Worm (Caenorhabditis elegans) whole organism, L4 larva: ENCODE results near the gene C34E10.12.

ENCODE experiments used
- F10B5.3 ChIP-seq: sonication (generic microtip); optimal IDR thresholded peaks from 2 replicates; lab custom pipeline; 2016; ENCODE audit warnings: mild to moderate bottlenecking, missing genetic modification characterization, missing compliant biosample characterization
- F26F4.8 ChIP-seq: fragments of 200-800 bp; sonication (Bioruptor generic); conservative IDR thresholded peaks from 2 replicates; pipeline ENCODE4 v1.3.6; 2022; ENCODE audit warnings: missing genetic modification characterization, missing compliant biosample characterization
- F49E8.2 ChIP-seq: sonication (generic microtip); optimal IDR thresholded peaks from 2 replicates; lab custom pipeline; 2016; ENCODE audit warnings: missing compliant biosample characterization, mild to moderate bottlenecking, missing genetic modification characterization, borderline replicate concordance
- R02D3.7 ChIP-seq: fragments of 150-350 bp; sonication (generic microtip); optimal IDR thresholded peaks from 3 replicates; lab custom pipeline; 2014; ENCODE audit warnings: missing biosample characterization, missing genetic modification characterization
- Y48G9A.11 ChIP-seq: fragments of 200-800 bp; sonication (Bioruptor generic); IDR thresholded peaks from 2 replicates; pipeline ENCODE4 v1.3.6; 2022; ENCODE audit warnings: missing genetic modification reagents, missing genetic modification characterization, missing compliant biosample characterization
- Y75B8A.6 ChIP-seq: fragments of 200-800 bp; sonication (Bioruptor generic); IDR thresholded peaks from 2 replicates; pipeline ENCODE4 v1.3.6; 2022; ENCODE audit warnings: missing genetic modification reagents, missing genetic modification characterization, missing compliant biosample characterization
- aly-2 ChIP-seq: sonication (generic microtip); optimal IDR thresholded peaks from 2 replicates; lab custom pipeline; 2018; ENCODE audit warnings: missing biosample characterization, missing genetic modification characterization
- arid-1 ChIP-seq: fragments of 200-800 bp; sonication (Bioruptor generic); conservative IDR thresholded peaks from 2 replicates; pipeline ENCODE4 v1.3.6; 2022; ENCODE audit warnings: missing genetic modification reagents, missing genetic modification characterization, missing compliant biosample characterization
- attf-4 ChIP-seq: sonication (generic microtip); optimal IDR thresholded peaks from 3 replicates; lab custom pipeline; 2017; ENCODE audit warnings: missing biosample characterization, missing genetic modification characterization
- ceh-28 ChIP-seq: fragments of 150-350 bp; optimal IDR thresholded peaks from 2 replicates; lab custom pipeline; 2014; ENCODE audit warnings: missing biosample characterization, missing genetic modification reagents, missing genetic modification characterization
- ceh-44 ChIP-seq: fragments of 200-800 bp; sonication (Bioruptor generic); IDR thresholded peaks from 2 replicates; pipeline ENCODE4 v1.3.6; 2022; ENCODE audit warnings: missing genetic modification reagents, missing genetic modification characterization, missing compliant biosample characterization
- ceh-82 ChIP-seq: sonication (generic microtip); optimal IDR thresholded peaks from 2 replicates; lab custom pipeline; 2017; ENCODE audit warnings: missing biosample characterization, missing genetic modification characterization
- daf-16 ChIP-seq, 3 experiments: sonication (generic microtip); optimal IDR thresholded peaks; 2 replicates each; lab custom pipeline; 2016 to 2017; ENCODE audit warnings: missing genetic modification characterization in 3 of 3, missing genetic modification reagents in 3 of 3, mild to moderate bottlenecking in 2 of 3, missing compliant biosample characterization in 2 of 3, missing biosample characterization in 1 of 3, moderate library complexity in 1 of 3
- dmd-8 ChIP-seq: fragments of 200-800 bp; sonication (Bioruptor generic); IDR thresholded peaks from 2 replicates; pipeline ENCODE4 v1.3.6; 2022; ENCODE audit warnings: missing genetic modification characterization, missing compliant biosample characterization
- dpl-1 ChIP-seq: fragments of 150-350 bp; optimal IDR thresholded peaks from 2 replicates; lab custom pipeline; 2014; ENCODE audit warnings: missing biosample characterization, missing genetic modification reagents, missing genetic modification characterization
- duxl-1 ChIP-seq: sonication (generic microtip); optimal IDR thresholded peaks from 2 replicates; lab custom pipeline; 2016; ENCODE audit warnings: mild to moderate bottlenecking, missing genetic modification characterization, moderate library complexity, missing compliant biosample characterization; ENCODE audit not compliant: poor library complexity
- fkh-10 ChIP-seq: fragments of 150-350 bp; optimal IDR thresholded peaks from 2 replicates; lab custom pipeline; 2014; ENCODE audit warnings: missing biosample characterization, missing genetic modification reagents, missing genetic modification characterization
- hif-1 ChIP-seq, 2 experiments: sonication (generic microtip); optimal IDR thresholded peaks; 2 replicates each; lab custom pipeline; 2016 to 2017; ENCODE audit warnings: missing compliant biosample characterization in 2 of 2, missing genetic modification characterization in 2 of 2, missing genetic modification reagents in 2 of 2, missing genotype in 2 of 2, mild to moderate bottlenecking in 1 of 2
- hmg-1.1 ChIP-seq: fragments of 200-800 bp; sonication (Bioruptor generic); IDR thresholded peaks from 2 replicates; pipeline ENCODE4 v1.3.6; 2022; ENCODE audit warnings: missing genetic modification reagents, missing genetic modification characterization, missing compliant biosample characterization
- jun-1 ChIP-seq: fragments of 150-350 bp; optimal IDR thresholded peaks from 2 replicates; lab custom pipeline; 2014; ENCODE audit warnings: missing biosample characterization, missing genetic modification reagents, missing genetic modification characterization
- lin-1 ChIP-seq: fragments of 200-800 bp; sonication (Bioruptor generic); IDR thresholded peaks from 2 replicates; pipeline ENCODE4 v1.3.6; 2022; ENCODE audit warnings: missing genetic modification reagents, missing genetic modification characterization, missing compliant biosample characterization
- lin-15B ChIP-seq: fragments of 150-350 bp; sonication (generic microtip); optimal IDR thresholded peaks from 3 replicates; lab custom pipeline; 2014; ENCODE audit warnings: missing biosample characterization, missing genetic modification characterization
- lir-3 ChIP-seq: sonication (generic microtip); optimal IDR thresholded peaks from 2 replicates; lab custom pipeline; 2016; ENCODE audit warnings: mild to moderate bottlenecking, missing genetic modification characterization, missing compliant biosample characterization
- lsy-2 ChIP-seq, 2 experiments: fragments of 150-350 bp in 1 of 2; sonication (generic microtip) in 1 of 2; optimal IDR thresholded peaks; 2 replicates each; lab custom pipeline; 2014 to 2017; ENCODE audit warnings: missing biosample characterization in 2 of 2, missing genetic modification characterization in 2 of 2
- madf-9 ChIP-seq: fragments of 200-800 bp; sonication (Bioruptor generic); conservative IDR thresholded peaks from 2 replicates; pipeline ENCODE4 v1.3.6; 2022; ENCODE audit warnings: missing genetic modification reagents, missing genetic modification characterization, missing compliant biosample characterization
- mdl-1 ChIP-seq, 2 experiments: fragments of 150-350 bp in 1 of 2; sonication (generic microtip) in 1 of 2; optimal IDR thresholded peaks; 2 replicates each; lab custom pipeline; 2014 to 2017; ENCODE audit warnings: missing biosample characterization in 2 of 2, missing genetic modification characterization in 2 of 2
- mep-1 ChIP-seq: fragments of 150-350 bp; sonication (generic microtip); optimal IDR thresholded peaks from 3 replicates; lab custom pipeline; 2014; ENCODE audit warnings: missing biosample characterization, missing genetic modification characterization
- mes-2 ChIP-seq: sonication (generic microtip); optimal IDR thresholded peaks from 2 replicates; lab custom pipeline; 2016; ENCODE audit warnings: missing genotype, mild to moderate bottlenecking, missing genetic modification characterization, missing compliant biosample characterization; ENCODE audit not compliant: poor library complexity, severe bottlenecking
- mxl-3 ChIP-seq: fragments of 200-800 bp; sonication (Bioruptor generic); optimal IDR thresholded peaks from 2 replicates; lab custom pipeline; 2018; ENCODE audit warnings: mild to moderate bottlenecking, missing genetic modification characterization, missing compliant biosample characterization
- nhr-10 ChIP-seq: fragments of 150-350 bp; optimal IDR thresholded peaks from 2 replicates; lab custom pipeline; 2014; ENCODE audit warnings: missing biosample characterization, missing genetic modification characterization
- nhr-11 ChIP-seq: fragments of 150-350 bp; optimal IDR thresholded peaks from 2 replicates; lab custom pipeline; 2014; ENCODE audit warnings: missing biosample characterization, missing genetic modification characterization
- nhr-111 ChIP-seq: fragments of 200-800 bp; sonication (Bioruptor generic); optimal IDR thresholded peaks from 2 replicates; lab custom pipeline; 2018; ENCODE audit warnings: mild to moderate bottlenecking, missing genetic modification characterization, missing compliant biosample characterization
- nhr-28 ChIP-seq: fragments of 150-350 bp; optimal IDR thresholded peaks from 2 replicates; lab custom pipeline; 2014; ENCODE audit warnings: missing biosample characterization, missing genetic modification characterization
- nhr-41 ChIP-seq: fragments of 200-800 bp; sonication (Bioruptor generic); IDR thresholded peaks from 2 replicates; pipeline ENCODE4 v1.3.6; 2022; ENCODE audit warnings: missing genetic modification reagents, missing genetic modification characterization, missing compliant biosample characterization
- nhr-48 ChIP-seq: sonication (generic microtip); optimal IDR thresholded peaks from 2 replicates; lab custom pipeline; 2016; ENCODE audit warnings: mild to moderate bottlenecking, missing genetic modification characterization, missing compliant biosample characterization
- nhr-6 ChIP-seq: fragments of 150-350 bp; optimal IDR thresholded peaks from 2 replicates; lab custom pipeline; 2014; ENCODE audit warnings: missing biosample characterization, missing genetic modification characterization
- nhr-76 ChIP-seq: fragments of 150-350 bp; optimal IDR thresholded peaks from 2 replicates; lab custom pipeline; 2014; ENCODE audit warnings: missing biosample characterization, missing genetic modification characterization
- nhr-77 ChIP-seq: fragments of 150-350 bp; optimal IDR thresholded peaks from 2 replicates; lab custom pipeline; 2014; ENCODE audit warnings: missing biosample characterization, missing genetic modification characterization
- rbr-2 ChIP-seq: sonication (generic microtip); optimal IDR thresholded peaks from 2 replicates; lab custom pipeline; 2016; ENCODE audit warnings: missing genotype, missing genetic modification characterization, missing compliant biosample characterization
- set-16 ChIP-seq: fragments of 200-800 bp; sonication (Bioruptor generic); IDR thresholded peaks from 2 replicates; pipeline ENCODE4 v1.3.6; 2022; ENCODE audit warnings: missing genetic modification reagents, missing genetic modification characterization, missing compliant biosample characterization
- skn-1 ChIP-seq: fragments of 150-350 bp; optimal IDR thresholded peaks from 2 replicates; lab custom pipeline; 2014; ENCODE audit warnings: missing biosample characterization, missing genetic modification characterization
- snpc-1.2 ChIP-seq: fragments of 200-800 bp; sonication (Bioruptor generic); IDR thresholded peaks from 2 replicates; pipeline ENCODE4 v1.3.6; 2022; ENCODE audit warnings: missing genetic modification reagents, missing genetic modification characterization, missing compliant biosample characterization
- spr-1 ChIP-seq: sonication (generic microtip); optimal IDR thresholded peaks from 2 replicates; lab custom pipeline; 2016; ENCODE audit warnings: mild to moderate bottlenecking, missing genetic modification characterization, missing compliant biosample characterization
- tra-1 ChIP-seq: fragments of 200-800 bp; sonication (Bioruptor generic); IDR thresholded peaks from 2 replicates; pipeline ENCODE4 v1.3.6; 2022; ENCODE audit warnings: missing genetic modification reagents, missing genetic modification characterization, missing compliant biosample characterization
- unc-39 ChIP-seq: sonication (generic microtip); optimal IDR thresholded peaks from 2 replicates; lab custom pipeline; 2017; ENCODE audit warnings: missing biosample characterization, missing genetic modification characterization
- zag-1 ChIP-seq: fragments of 150-350 bp; optimal IDR thresholded peaks from 2 replicates; lab custom pipeline; 2014; ENCODE audit warnings: missing biosample characterization, missing genetic modification characterization
- zfp-2 ChIP-seq: sonication (generic microtip); optimal IDR thresholded peaks from 2 replicates; lab custom pipeline; 2016; ENCODE audit warnings: mild to moderate bottlenecking, missing genetic modification characterization, missing compliant biosample characterization
- ztf-11 ChIP-seq: fragments of 150-350 bp; optimal IDR thresholded peaks from 2 replicates; lab custom pipeline; 2014; ENCODE audit warnings: missing biosample characterization, missing genetic modification characterization

The C34E10.12 gene

ce11 chrIII:5227831-5228467 is at the start of gene C34E10.12, which contains the start of the genes C34E10.10 and atp-2 (continued):
- TF ChIP-seq lir-3 (no peak), jun-1 (tag; lab: Kevin White, UChicago) (no peak), F10B5.3 (tag; lab: Kevin White, UChicago) (no peak), hif-1 (tag; optimal IDR thresholded peaks at IDR 0.05; lab: Kevin White, UChicago) (peak in 1 of 2 experiments; percentile 77)

DNA sequence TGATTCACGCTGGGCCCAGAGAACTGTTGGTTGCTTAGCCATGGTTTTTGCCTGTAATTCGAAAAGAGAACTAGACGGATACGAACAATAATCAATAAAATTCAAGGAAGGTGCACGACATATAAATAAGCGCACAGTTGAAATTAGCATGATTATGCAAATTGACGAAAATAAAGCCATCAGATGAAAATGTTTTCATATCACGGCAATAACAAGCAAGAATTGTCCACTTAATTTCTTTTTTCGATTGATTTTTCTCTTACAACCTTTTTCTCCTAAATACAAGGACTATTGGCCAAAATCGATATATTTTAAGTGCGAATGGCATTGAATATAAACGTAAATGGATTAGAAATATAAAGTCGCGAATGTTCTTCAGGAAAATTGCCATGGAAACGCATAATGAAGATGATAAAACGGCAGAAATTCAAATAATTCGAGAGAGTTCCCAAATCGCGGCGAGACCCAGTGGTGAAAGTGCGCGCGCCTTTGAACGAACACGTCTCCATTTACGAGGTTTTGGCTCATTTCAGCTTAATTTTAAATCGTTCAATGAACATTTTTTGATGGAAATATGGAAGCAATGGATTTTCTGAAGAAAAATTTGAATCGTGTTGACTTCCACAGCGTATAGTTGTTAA is 47.2 kb upstream of the C34E10.12 start, which contains the start of the genes daf-41 and toc-1:
Gene daf-41, minus strand, starts transcription at position 51 of the 641 bp plus-strand sequence.
Gene toc-1, plus strand, starts transcription at position 537 of the 641 bp plus-strand sequence.
- TF ChIP-seq skn-1 (tag; lab: Kevin White, UChicago), result no peak
- no peak for TF ChIP-seq zfp-2 (tag; lab: Kevin White, UChicago)
- no peak for TF ChIP-seq F26F4.8 (GFP tag; lab: Robert Waterston, UW)
- TF ChIP-seq dmd-8 (GFP tag; lab: Robert Waterston, UW), result no peak
- TF ChIP-seq nhr-77 (tag; lab: Kevin White, UChicago), result no peak
- TF ChIP-seq rbr-2 (tag; lab: Kevin White, UChicago), result peak; percentile 25
- TF ChIP-seq unc-39 (tag; lab: Kevin White, UChicago), result no peak
- no peak for TF ChIP-seq nhr-41 (GFP tag; lab: Robert Waterston, UW)
- TF ChIP-seq attf-4, result no peak
- no peak for TF ChIP-seq daf-16 (GFP tag; optimal IDR thresholded peaks at IDR 0.05; lab: Kevin White, UChicago)
- TF ChIP-seq daf-16 (tag; optimal IDR thresholded peaks at IDR 0.05; lab: Kevin White, UChicago), result peak; percentile 24
- TF ChIP-seq tra-1 (GFP tag; lab: Robert Waterston, UW), result no peak
- no peak for TF ChIP-seq nhr-10 (tag; lab: Kevin White, UChicago)
- TF ChIP-seq Y75B8A.6 (GFP tag; lab: Robert Waterston, UW), result no peak
- no peak for TF ChIP-seq aly-2
- TF ChIP-seq nhr-11 (tag; lab: Kevin White, UChicago), result no peak
- no peak for TF ChIP-seq nhr-6 (tag; lab: Kevin White, UChicago)
- TF ChIP-seq ceh-82 (tag; lab: Kevin White, UChicago), result no peak
- no peak for TF ChIP-seq lin-1
- no peak for TF ChIP-seq spr-1 (tag; lab: Kevin White, UChicago)
- no peak for TF ChIP-seq lin-15B (tag; lab: Kevin White, UChicago)
- no peak for TF ChIP-seq nhr-111
- TF ChIP-seq mep-1, result peak; percentile 44
- no peak for TF ChIP-seq set-16 (GFP tag; lab: Robert Waterston, UW)
- no peak for TF ChIP-seq fkh-10 (GFP tag; lab: Kevin White, UChicago)
- peak; percentile 71 for TF ChIP-seq mes-2 (tag; lab: Kevin White, UChicago)
- no peak for TF ChIP-seq ceh-44
- peak; percentile 60 for TF ChIP-seq dpl-1 (GFP tag; lab: Kevin White, UChicago)
- TF ChIP-seq zag-1 (tag; lab: Kevin White, UChicago), result no peak
- TF ChIP-seq mdl-1 (tag; optimal IDR thresholded peaks at IDR 0.05; lab: Kevin White, UChicago), result no peak
- no peak for TF ChIP-seq F10B5.3 (tag; lab: Kevin White, UChicago)
- TF ChIP-seq ceh-28, result no peak
- no peak for TF ChIP-seq arid-1 (GFP tag; lab: Robert Waterston, UW)
- TF ChIP-seq madf-9 (GFP tag; lab: Robert Waterston, UW), result no peak
- TF ChIP-seq R02D3.7 (tag; lab: Kevin White, UChicago), result no peak
- TF ChIP-seq ztf-11, result no peak
- no peak for TF ChIP-seq F49E8.2 (tag; lab: Kevin White, UChicago)
- TF ChIP-seq hmg-1.1, result no peak
- TF ChIP-seq lsy-2 (tag; optimal IDR thresholded peaks at IDR 0.05; lab: Kevin White, UChicago), result peak in 1 of 2 experiments; percentile 77
- no peak for TF ChIP-seq duxl-1 (tag; lab: Kevin White, UChicago)
- TF ChIP-seq mxl-3, result no peak
- TF ChIP-seq jun-1 (tag; lab: Kevin White, UChicago), result no peak
- no peak for TF ChIP-seq snpc-1.2
- TF ChIP-seq nhr-76 (tag; lab: Kevin White, UChicago), result no peak
- no peak for TF ChIP-seq nhr-28 (tag; lab: Kevin White, UChicago)
- no peak for TF ChIP-seq Y48G9A.11
- TF ChIP-seq nhr-48, result no peak
